Fruit fly (Drosophila melanogaster) whole organism, embryonic: ENCODE measurements around the gene mthl1.

ENCODE experiments used
- CG12744 ChIP-seq: fragments of 200-800 bp; sonication (Bioruptor generic); optimal IDR thresholded peaks from 2 replicates; lab custom pipeline; 2016; ENCODE audit warnings: missing biosample characterization, missing genetic modification characterization
- CG14965 ChIP-seq: fragments of 200-800 bp; sonication (Bioruptor generic); optimal IDR thresholded peaks from 2 replicates; lab custom pipeline; 2016; ENCODE audit warnings: missing biosample characterization, missing genetic modification characterization, borderline replicate concordance
- CG8388 ChIP-seq: fragments of 200-800 bp; sonication (Bioruptor generic); optimal IDR thresholded peaks from 2 replicates; lab custom pipeline; 2019; ENCODE audit warnings: missing biosample characterization, mild to moderate bottlenecking, missing genetic modification characterization, moderate library complexity
- gcm ChIP-seq: fragments of 200-800 bp; sonication (Bioruptor generic); optimal IDR thresholded peaks from 2 replicates; lab custom pipeline; 2019; ENCODE audit warnings: missing biosample characterization, mild to moderate bottlenecking, missing genetic modification characterization, moderate library complexity

dm6 chrX:16696614-16697519 is 56.1 kb downstream of the mthl1 start:
- TF ChIP-seq CG12744 (no peak), gcm (GFP tag; lab: Kevin White, UChicago) (no peak), CG14965 (GFP tag; lab: Kevin White, UChicago) (no peak), CG8388 (GFP tag; lab: Kevin White, UChicago) (no peak)
